Worm (Caenorhabditis elegans): ENCODE results near the gene C30G12.2.

C30G12.2 gene

DNA sequence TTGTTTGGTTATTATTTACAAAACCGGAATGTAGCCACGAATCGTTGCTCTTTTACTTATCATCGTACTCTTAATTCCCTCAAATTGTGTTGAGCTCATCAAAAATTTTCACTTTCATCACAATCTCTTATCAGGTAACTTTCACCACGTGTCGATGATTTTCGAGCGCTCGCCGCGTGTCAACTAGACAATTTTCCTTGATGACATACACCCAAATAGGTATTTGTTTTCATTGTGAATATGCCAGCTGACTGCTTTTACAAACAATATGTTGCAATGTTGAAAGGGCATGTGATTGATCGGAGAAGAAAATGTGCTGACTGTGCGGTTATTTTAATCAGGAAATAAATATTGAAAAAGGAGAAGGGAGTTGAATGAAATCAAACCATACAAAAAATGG, 25.6 kb upstream of the C30G12.2 start:
- peak; percentile 35 for TF ChIP-seq pha-4 (tag; optimal IDR thresholded peaks at IDR 0.05)
- peak in 1 of 2 experiments; percentile 4 for TF ChIP-seq let-607 (tag; optimal IDR thresholded peaks at IDR 0.05)
- TF ChIP-seq nfya-1 (tag; optimal IDR thresholded peaks at IDR 0.05; ENCODE audit: borderline replicate concordance, insufficient read depth), result no peak
- no peak for TF ChIP-seq Y53F4B.3 (GFP tag; IDR thresholded peaks at IDR 0.05)
- peak; percentile 76 for TF ChIP-seq nhr-80 (tag; optimal IDR thresholded peaks at IDR 0.05)

DNA sequence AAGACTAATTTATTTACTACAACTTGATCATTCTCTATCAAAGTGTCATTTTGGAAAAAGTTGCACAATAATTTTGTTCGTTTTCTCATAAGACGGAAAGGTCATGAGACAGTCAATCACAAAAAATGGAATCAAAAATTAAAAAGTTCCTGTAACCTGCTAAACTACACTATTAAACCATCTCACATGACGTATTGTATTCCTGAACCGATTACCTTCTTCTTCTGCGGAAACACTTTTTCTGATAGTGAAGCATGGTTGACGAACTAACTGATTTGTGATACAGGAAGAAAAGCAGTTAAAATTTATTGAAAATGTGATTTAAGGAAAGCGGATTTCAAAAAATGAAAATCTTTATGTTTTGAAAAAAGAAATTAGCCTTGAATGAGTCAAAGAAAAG, 20.4 kb upstream of the C30G12.2 start:
- TF ChIP-seq nhr-80 (tag; optimal IDR thresholded peaks at IDR 0.05), result peak; percentile 62
- no peak for TF ChIP-seq hsf-1 (GFP tag; IDR thresholded peaks at IDR 0.05)

DNA sequence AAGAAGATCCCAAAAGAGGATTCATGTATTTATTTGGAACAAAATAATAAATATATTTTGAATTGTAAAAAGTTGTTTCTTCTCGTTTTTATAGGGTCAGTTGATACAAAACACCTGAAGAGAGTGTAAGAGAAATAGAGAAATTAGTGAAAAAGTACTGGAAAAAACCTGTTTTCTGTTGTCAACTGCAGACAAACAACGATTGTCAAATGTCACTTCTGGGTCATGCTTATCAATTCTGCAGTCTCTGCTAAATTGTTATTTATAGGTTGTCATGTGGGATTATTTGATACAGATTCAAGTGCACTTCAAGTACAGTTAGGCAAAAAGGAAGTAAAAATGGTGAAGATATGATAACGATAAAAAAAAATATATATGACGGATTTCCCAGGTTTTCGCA, 17.7 kb upstream of the C30G12.2 start:
- TF ChIP-seq F22D6.2 (tag; optimal IDR thresholded peaks at IDR 0.05), result no peak
- TF ChIP-seq ekl-4 (GFP tag; IDR thresholded peaks at IDR 0.05), result no peak
- TF ChIP-seq ets-4 (GFP tag; optimal IDR thresholded peaks at IDR 0.05), result no peak
- peak; percentile 35 for TF ChIP-seq lin-40 (tag; optimal IDR thresholded peaks at IDR 0.05)

DNA sequence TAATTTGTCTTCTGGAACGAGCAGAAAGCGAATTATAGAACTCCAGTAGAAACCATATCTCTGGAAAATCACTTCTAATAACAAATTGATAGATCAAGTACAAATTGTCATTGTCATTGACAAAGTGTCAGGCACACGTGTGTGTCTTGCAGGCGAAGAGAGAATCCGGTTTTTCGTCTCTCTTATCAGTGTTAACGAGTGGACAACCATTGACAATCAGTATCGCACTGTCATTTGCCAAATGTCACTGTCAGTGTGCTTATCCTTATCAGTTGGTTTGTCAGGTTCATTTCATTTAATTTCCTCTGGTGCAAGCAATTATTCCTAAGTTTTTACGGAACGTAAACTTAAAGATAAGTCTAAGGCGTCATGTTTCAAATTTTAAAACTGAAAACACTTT, 16.7 kb upstream of the C30G12.2 start:
- TF ChIP-seq nhr-80 (tag; optimal IDR thresholded peaks at IDR 0.05), result peak; percentile 56
- TF ChIP-seq snpc-3.4 (tag; optimal IDR thresholded peaks at IDR 0.05), result no peak
- TF ChIP-seq pha-4 (tag; optimal IDR thresholded peaks at IDR 0.05), result no peak
- no peak for TF ChIP-seq B0019.2 (GFP tag; conservative IDR thresholded peaks at IDR 0.05)
- no peak for TF ChIP-seq dox-1 (GFP tag; IDR thresholded peaks at IDR 0.05)
- TF ChIP-seq F33H1.4 (GFP tag; IDR thresholded peaks at IDR 0.05), result no peak
- no peak for TF ChIP-seq egl-18 (GFP tag; IDR thresholded peaks at IDR 0.05)
- no peak for TF ChIP-seq egl-44 (GFP tag; IDR thresholded peaks at IDR 0.05)

DNA sequence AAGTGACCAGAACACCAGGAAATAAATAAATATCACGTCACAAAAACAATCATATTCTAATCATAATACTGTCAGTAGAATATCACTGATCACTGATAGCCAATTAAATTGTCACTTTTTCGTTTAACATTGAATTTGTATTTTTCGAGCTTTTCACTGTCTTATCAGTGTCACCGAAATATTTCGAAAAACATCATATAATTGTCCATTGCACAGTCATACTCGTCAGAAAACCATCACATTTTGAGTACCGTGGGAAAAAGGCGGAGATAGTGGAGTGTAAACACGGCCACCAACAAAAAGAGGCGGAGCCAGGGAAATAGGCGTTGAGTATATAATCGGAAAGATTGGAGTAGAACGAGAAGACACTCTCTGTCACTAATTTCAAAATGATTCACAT, 13.0 kb upstream of the C30G12.2 start:
- TF ChIP-seq ztf-22 (GFP tag; optimal IDR thresholded peaks at IDR 0.05), result peak; percentile 67
- no peak for TF ChIP-seq chd-7 (tag; optimal IDR thresholded peaks at IDR 0.05)
- TF ChIP-seq egl-44 (GFP tag; IDR thresholded peaks at IDR 0.05), result no peak
- no peak for TF ChIP-seq mes-4 (tag; optimal IDR thresholded peaks at IDR 0.05)
- TF ChIP-seq nhr-80 (tag; optimal IDR thresholded peaks at IDR 0.05), result peak; percentile 90
- no peak for TF ChIP-seq rec-8 (tag; optimal IDR thresholded peaks at IDR 0.05)
- peak; percentile 54 for TF ChIP-seq atf-7 (tag; optimal IDR thresholded peaks at IDR 0.05)
- TF ChIP-seq Y56A3A.18 (GFP tag; IDR thresholded peaks at IDR 0.05), result no peak
- TF ChIP-seq xnd-1 (tag; optimal IDR thresholded peaks at IDR 0.05), result no peak
- peak in 1 of 2 experiments; percentile 22 for TF ChIP-seq let-607 (tag; optimal IDR thresholded peaks at IDR 0.05)

DNA sequence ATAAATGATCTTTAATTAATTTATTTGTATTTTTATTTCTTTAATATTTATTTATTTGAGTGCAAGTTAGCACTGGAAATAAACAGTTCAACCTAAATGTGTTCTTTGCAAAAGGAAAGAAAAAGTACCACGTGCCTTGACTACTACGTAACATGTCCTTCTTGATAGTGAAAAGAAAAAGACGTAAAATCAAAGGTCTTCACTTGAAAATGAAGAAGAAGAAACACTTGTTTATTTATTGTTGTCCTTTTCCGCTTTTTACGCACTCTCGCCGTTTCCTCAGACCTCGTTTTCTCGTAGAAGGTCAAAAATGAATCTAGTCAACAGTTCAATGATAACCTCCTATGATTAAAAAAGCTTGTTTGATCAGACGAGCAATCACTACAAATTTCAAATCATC, 12.3 kb upstream of the C30G12.2 start:
- no peak for TF ChIP-seq nfya-2 (GFP tag; IDR thresholded peaks at IDR 0.05)
- no peak for TF ChIP-seq lag-1 (GFP tag; IDR thresholded peaks at IDR 0.05)
- TF ChIP-seq pha-4 (tag; optimal IDR thresholded peaks at IDR 0.05), result no peak
- TF ChIP-seq C17E4.6 (GFP tag; IDR thresholded peaks at IDR 0.05), result no peak
- no peak for TF ChIP-seq ekl-4 (GFP tag; IDR thresholded peaks at IDR 0.05)
- no peak for TF ChIP-seq nhr-90 (tag; optimal IDR thresholded peaks at IDR 0.05)
- no peak for TF ChIP-seq mcd-1 (GFP tag; IDR thresholded peaks at IDR 0.05)
- TF ChIP-seq die-1 (tag; optimal IDR thresholded peaks at IDR 0.05), result no peak
- no peak for TF ChIP-seq repo-1 (tag; optimal IDR thresholded peaks at IDR 0.05)
- TF ChIP-seq ceh-100 (GFP tag; IDR thresholded peaks at IDR 0.05), result no peak
- no peak for TF ChIP-seq lin-40 (tag; optimal IDR thresholded peaks at IDR 0.05)
- no peak for TF ChIP-seq nfyb-1 (GFP tag; IDR thresholded peaks at IDR 0.05)
- TF ChIP-seq tlf-1 (GFP tag; optimal IDR thresholded peaks at IDR 0.05), result no peak

All from whole organism, young adult.